Worm (Caenorhabditis elegans): ENCODE measurements around the gene F14D7.14.

- TF ChIP-seq snpc-4 (tag; optimal IDR thresholded peaks at IDR 0.05) (no peak), mls-2 (tag; optimal IDR thresholded peaks at IDR 0.05) (no peak), M03D4.4 (tag; optimal IDR thresholded peaks at IDR 0.05) (no peak), ces-1 (GFP tag; optimal IDR thresholded peaks at IDR 0.05) (no peak), ceh-83 (GFP tag; optimal IDR thresholded peaks at IDR 0.05) (no peak), pha-4 (tag; optimal IDR thresholded peaks at IDR 0.05) (no peak), unc-62 (GFP tag; optimal IDR thresholded peaks at IDR 0.05) (no peak)
Measured at ce11 chrV:14301076-14301475, 8.7 kb upstream of the F14D7.14 start, which contains the start of gene F14D7.6.

All from whole organism, mixed stage, embryonic.